Worm (Caenorhabditis elegans): ENCODE results near the gene rme-1.

ce11 chrV:6225745-6226528, 17.3 kb downstream of the rme-1 start:
- no peak for TF ChIP-seq flt-1 (GFP tag; IDR thresholded peaks at IDR 0.05)
- TF ChIP-seq ets-7 (tag; optimal IDR thresholded peaks at IDR 0.05): no peak
